Fruit fly (Drosophila melanogaster): ENCODE measurements around the gene poe.

The poe gene

DNA sequence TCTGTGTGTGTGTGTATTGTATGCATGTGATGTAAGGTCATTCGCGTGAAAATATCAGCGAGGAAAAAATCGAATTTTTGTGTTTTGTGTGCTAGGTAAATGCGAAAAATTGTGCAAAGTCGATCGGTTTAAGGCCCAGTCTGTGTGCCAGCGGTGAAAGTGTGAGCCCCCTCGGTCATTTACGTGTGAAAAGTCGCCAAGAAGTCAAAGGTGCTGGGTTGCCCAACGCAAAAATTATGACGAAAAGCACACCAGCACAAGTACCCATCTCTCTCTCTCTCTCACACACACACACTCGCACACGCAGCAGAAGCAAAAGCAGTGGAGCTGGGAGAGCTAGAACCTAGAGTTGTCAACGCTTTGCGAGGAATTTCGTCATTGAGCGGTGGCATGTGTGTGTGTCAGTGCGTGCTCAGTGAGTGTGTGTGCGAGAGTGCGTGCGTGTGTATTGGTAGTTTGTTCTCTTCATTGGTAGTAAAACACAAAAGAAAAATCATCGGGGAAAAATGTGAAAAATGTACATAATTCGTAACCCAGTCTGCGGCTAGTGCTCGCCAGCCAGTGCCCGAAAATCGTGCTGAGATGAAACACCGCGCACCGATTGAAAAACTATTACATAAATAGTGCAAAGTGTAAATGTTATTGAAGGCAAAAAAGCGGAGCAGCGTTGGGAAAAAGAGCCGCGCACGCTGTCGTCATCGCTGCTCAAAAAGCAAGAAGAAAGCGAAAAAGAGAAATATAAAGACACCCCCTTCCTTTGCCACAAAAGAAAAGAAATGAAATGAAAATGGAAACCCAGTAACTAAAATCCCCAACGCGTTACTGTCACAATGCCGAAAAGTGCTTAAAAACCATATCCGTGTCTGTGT, 12.2 kb upstream of the poe start (continued):
- TF ChIP-seq sens-2 (GFP tag; IDR thresholded peaks at IDR 0.05) (no peak), ATbp (GFP tag; optimal IDR thresholded peaks at IDR 0.05) (no peak), fru (optimal IDR thresholded peaks at IDR 0.05) (no peak), HLHmδ (GFP tag; optimal IDR thresholded peaks at IDR 0.05) (no peak), CG9727 (GFP tag; optimal IDR thresholded peaks at IDR 0.05) (no peak), lov (optimal IDR thresholded peaks at IDR 0.05) (no peak), lov (GFP tag; IDR thresholded peaks at IDR 0.05) (peak; percentile 42; the same call in 1 of the 3 replicates), Atf3 (GFP tag; optimal IDR thresholded peaks at IDR 0.05) (peak; percentile 4), CG3163 (GFP tag; optimal IDR thresholded peaks at IDR 0.05) (peak; percentile 65), peb (GFP tag; IDR thresholded peaks at IDR 0.05) (no peak), CG3838 (GFP tag; optimal IDR thresholded peaks at IDR 0.05) (no peak), sug (tag; optimal IDR thresholded peaks at IDR 0.05) (no peak)

DNA sequence CACCGCTTCAGTTG, 11.8 kb upstream of the poe start, which contains the start of gene Bsg:
Gene Bsg, plus strand, starts transcription at position 8 of the 14 bp plus-strand sequence.
- TF ChIP-seq CG31224 (GFP tag; IDR thresholded peaks at IDR 0.05) (no peak), Doc3 (GFP tag; IDR thresholded peaks at IDR 0.05; ENCODE audit: partially characterized antibody) (peak; percentile 27; the same call in 1 of the 3 replicates)

DNA sequence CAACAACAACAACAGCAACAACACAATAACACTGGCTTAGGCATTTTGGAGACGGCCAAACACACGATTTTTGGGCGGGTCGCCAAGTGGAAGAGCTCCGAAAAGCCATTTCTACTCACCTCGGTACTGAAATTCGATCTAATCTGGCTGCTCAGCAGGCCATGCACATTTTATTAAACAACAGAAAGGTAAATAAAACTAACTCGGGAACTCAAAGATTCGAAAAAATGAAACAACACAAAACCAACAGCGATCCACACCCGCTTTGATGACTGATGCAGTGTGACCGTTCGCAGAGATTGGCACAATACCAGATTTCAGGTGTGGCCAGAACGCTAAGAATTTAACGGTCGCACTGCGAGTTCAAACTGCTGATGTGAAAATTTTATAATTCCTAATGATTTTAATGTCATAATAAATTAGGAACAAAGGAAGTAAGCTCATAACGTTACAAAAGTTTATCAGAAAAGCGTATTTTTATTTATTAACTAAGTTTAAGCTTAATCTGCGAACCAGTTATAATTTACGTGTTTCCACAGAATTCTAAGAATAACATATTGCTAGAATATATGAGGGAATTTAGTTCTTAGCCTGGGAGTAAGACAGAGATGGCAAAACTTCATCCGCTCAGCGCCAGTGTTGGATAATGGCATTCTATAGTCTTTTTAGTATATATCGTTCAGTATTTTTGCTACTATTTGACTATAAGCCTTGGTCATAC, 11.4 kb upstream of the poe start, which contains the start of gene Mcr:
Gene Mcr, minus strand, starts transcription at position 291 of the 721 bp plus-strand sequence.
- TF ChIP-seq seq (GFP tag; IDR thresholded peaks at IDR 0.05), result peak; percentile 15; the same call in 1 of the 2 replicates
- TF ChIP-seq CG11456 (GFP tag; IDR thresholded peaks at IDR 0.05), result no peak
- peak; percentile 8 for TF ChIP-seq CG4424 (GFP tag; optimal IDR thresholded peaks at IDR 0.05)
- TF ChIP-seq dati (GFP tag; IDR thresholded peaks at IDR 0.05), result no peak
- no peak for TF ChIP-seq odd (GFP tag; optimal IDR thresholded peaks at IDR 0.05)
- peak; percentile 9 for TF ChIP-seq Chrac-16 (GFP tag; optimal IDR thresholded peaks at IDR 0.05)
- no peak for TF ChIP-seq Optix (GFP tag; IDR thresholded peaks at IDR 0.05)
- TF ChIP-seq Dip3 (GFP tag; optimal IDR thresholded peaks at IDR 0.05), result peak; percentile 26
- no peak for TF ChIP-seq sc (optimal IDR thresholded peaks at IDR 0.05)
- no peak for TF ChIP-seq sc (GFP tag; optimal IDR thresholded peaks at IDR 0.05)
- no peak; the same call in 1 of the 2 replicates for TF ChIP-seq CG32532 (GFP tag; IDR thresholded peaks at IDR 0.05)
- no peak for TF ChIP-seq dysf (GFP tag; IDR thresholded peaks at IDR 0.05)
- no peak for TF ChIP-seq psq (GFP tag; optimal IDR thresholded peaks at IDR 0.05)
- TF ChIP-seq nerfin-1 (tag; optimal IDR thresholded peaks at IDR 0.05), result peak; percentile 73
- TF ChIP-seq CG12155 (GFP tag; optimal IDR thresholded peaks at IDR 0.05), result no peak
- TF ChIP-seq Sry-β (GFP tag; optimal IDR thresholded peaks at IDR 0.05), result peak; percentile 23
- no peak for TF ChIP-seq HHEX (GFP tag; optimal IDR thresholded peaks at IDR 0.05)
- TF ChIP-seq prd (optimal IDR thresholded peaks at IDR 0.05), result no peak
- TF ChIP-seq prd (GFP tag; IDR thresholded peaks at IDR 0.05), result peak; percentile 28; the same call in 1 of the 3 replicates
- TF ChIP-seq caup (GFP tag; optimal IDR thresholded peaks at IDR 0.05; ENCODE audit: severe bottlenecking), result no peak
- peak; percentile 86 for TF ChIP-seq Sry-δ (GFP tag; optimal IDR thresholded peaks at IDR 0.05)
- TF ChIP-seq amos (GFP tag; IDR thresholded peaks at IDR 0.05; ENCODE audit: partially characterized antibody), result peak; percentile 67; the same call in 1 of the 2 replicates
- peak; percentile 87 for TF ChIP-seq BEAF-32 (GFP tag; optimal IDR thresholded peaks at IDR 0.05)
- peak; percentile 19 for TF ChIP-seq Hsf (GFP tag; optimal IDR thresholded peaks at IDR 0.05)
- TF ChIP-seq Mrtf (GFP tag; IDR thresholded peaks at IDR 0.05), result no peak
- TF ChIP-seq CG10274 (GFP tag; optimal IDR thresholded peaks at IDR 0.05), result no peak
- no peak for TF ChIP-seq CG8281 (tag; optimal IDR thresholded peaks at IDR 0.05)
- no peak for TF ChIP-seq corto (GFP tag; optimal IDR thresholded peaks at IDR 0.05)
- TF ChIP-seq pzg (GFP tag; optimal IDR thresholded peaks at IDR 0.05), result peak; percentile 70
- TF ChIP-seq bcd (GFP tag; optimal IDR thresholded peaks at IDR 0.05), result no peak
- TF ChIP-seq Dp (GFP tag; optimal IDR thresholded peaks at IDR 0.05), result peak; percentile 37
- no peak for TF ChIP-seq sim (GFP tag; IDR thresholded peaks at IDR 0.05)
- TF ChIP-seq MESR4 (GFP tag; optimal IDR thresholded peaks at IDR 0.05), result peak; percentile 60
- TF ChIP-seq CG5180 (GFP tag; optimal IDR thresholded peaks at IDR 0.05), result no peak
